Fruit fly (Drosophila melanogaster) whole organism, embryonic: Measurements from ENCODE around the gene CG43355.

ENCODE experiments used
- Aef1 ChIP-seq: fragments of 200-800 bp; sonication (Bioruptor generic); IDR thresholded peaks from 3 replicates; pipeline ENCODE4 v1.3.6; 2022; ENCODE audit warnings: missing biosample characterization, missing genetic modification characterization
- B-H2 ChIP-seq: fragments of 200-800 bp; sonication (Bioruptor generic); optimal IDR thresholded peaks from 2 replicates; lab custom pipeline; 2018; ENCODE audit warnings: missing biosample characterization, mild to moderate bottlenecking, missing genetic modification characterization
- CG11085 ChIP-seq: fragments of 200-800 bp; sonication (Bioruptor generic); IDR thresholded peaks from 2 replicates; pipeline ENCODE4 v1.3.6; 2022; ENCODE audit warnings: missing biosample characterization, missing genetic modification characterization
- CG11398 ChIP-seq: fragments of 200-800 bp; sonication (Bioruptor generic); optimal IDR thresholded peaks from 2 replicates; lab custom pipeline; 2016; ENCODE audit warnings: missing biosample characterization, missing genetic modification characterization
- CG12769 ChIP-seq: fragments of 200-800 bp; sonication (Bioruptor generic); optimal IDR thresholded peaks from 2 replicates; lab custom pipeline; 2019; ENCODE audit warnings: missing biosample characterization, mild to moderate bottlenecking, missing genetic modification characterization, moderate library complexity
- CG13123 ChIP-seq: fragments of 200-800 bp; sonication (Bioruptor generic); optimal IDR thresholded peaks from 2 replicates; lab custom pipeline; 2016; ENCODE audit warnings: missing biosample characterization, missing genetic modification characterization
- CG15073 ChIP-seq: fragments of 200-800 bp; sonication (Bioruptor generic); optimal IDR thresholded peaks from 2 replicates; lab custom pipeline; 2016; ENCODE audit warnings: missing biosample characterization, missing genetic modification characterization
- CG15269 ChIP-seq: fragments of 200-800 bp; sonication (Bioruptor generic); optimal IDR thresholded peaks from 2 replicates; lab custom pipeline; 2018; ENCODE audit warnings: missing biosample characterization, mild to moderate bottlenecking, missing genetic modification characterization, moderate library complexity
- CG15479 ChIP-seq: fragments of 200-800 bp; sonication (Bioruptor generic); optimal IDR thresholded peaks from 3 replicates; lab custom pipeline; 2019; ENCODE audit warnings: missing biosample characterization, mild to moderate bottlenecking, missing genetic modification characterization, moderate library complexity
- CG16815 ChIP-seq: fragments of 200-800 bp; sonication (Bioruptor generic); optimal IDR thresholded peaks from 3 replicates; lab custom pipeline; 2017; ENCODE audit warnings: missing biosample characterization, mild to moderate bottlenecking, missing genetic modification characterization
- CG18011 ChIP-seq: fragments of 200-800 bp; sonication (Bioruptor generic); optimal IDR thresholded peaks from 2 replicates; lab custom pipeline; 2017; ENCODE audit warnings: missing biosample characterization, missing genetic modification characterization, mild to moderate bottlenecking, moderate library complexity, missing genotype
- CG2199 ChIP-seq: fragments of 200-800 bp; sonication (Bioruptor generic); IDR thresholded peaks from 3 replicates; pipeline ENCODE4 v1.3.6; 2022; ENCODE audit warnings: missing biosample characterization, missing genetic modification characterization
- CG2202 ChIP-seq: fragments of 200-800 bp; sonication (Bioruptor generic); optimal IDR thresholded peaks from 2 replicates; lab custom pipeline; 2018; ENCODE audit warnings: missing biosample characterization, mild to moderate bottlenecking, missing genetic modification characterization
- CG31388 ChIP-seq: fragments of 200-800 bp; sonication (Bioruptor generic); optimal IDR thresholded peaks from 2 replicates; lab custom pipeline; 2016; ENCODE audit warnings: missing biosample characterization, missing genetic modification characterization
- CG4617 ChIP-seq: fragments of 200-800 bp; sonication (Bioruptor generic); optimal IDR thresholded peaks from 3 replicates; lab custom pipeline; 2016; ENCODE audit warnings: missing biosample characterization, missing genetic modification characterization, borderline replicate concordance
- CG9797 ChIP-seq: fragments of 200-800 bp; sonication (Bioruptor generic); optimal IDR thresholded peaks from 3 replicates; lab custom pipeline; 2018; ENCODE audit warnings: missing biosample characterization, mild to moderate bottlenecking, missing genetic modification characterization
- D19A ChIP-seq: fragments of 200-800 bp; optimal IDR thresholded peaks from 3 replicates; lab custom pipeline; 2019; ENCODE audit warnings: missing biosample characterization, mild to moderate bottlenecking, missing genetic modification characterization, moderate library complexity
- D19B ChIP-seq: fragments of 200-800 bp; sonication (Bioruptor generic); optimal IDR thresholded peaks from 2 replicates; lab custom pipeline; 2017; ENCODE audit warnings: missing biosample characterization, mild to moderate bottlenecking, missing genetic modification characterization
- Deaf1 ChIP-seq: fragments of 200-800 bp; optimal IDR thresholded peaks from 3 replicates; lab custom pipeline; 2019; ENCODE audit warnings: missing biosample characterization, mild to moderate bottlenecking, missing genetic modification characterization, moderate library complexity
- Dfd ChIP-seq, 2 experiments: fragments of >200 bp; optimal IDR thresholded peaks; 2 replicates each; lab custom pipeline; 2017; ENCODE audit warnings: missing biosample characterization in 2 of 2, missing genetic modification characterization in 2 of 2
- Dp ChIP-seq: fragments of 200-800 bp; sonication (Bioruptor generic); optimal IDR thresholded peaks from 2 replicates; lab custom pipeline; 2018; ENCODE audit warnings: missing biosample characterization, mild to moderate bottlenecking, missing genetic modification characterization, moderate library complexity
- ERR ChIP-seq: fragments of 200-800 bp; sonication (Bioruptor generic); optimal IDR thresholded peaks from 2 replicates; lab custom pipeline; 2016; ENCODE audit warnings: missing biosample characterization, missing genetic modification characterization
- Eip74EF ChIP-seq, 2 experiments: fragments of 200-800 bp in 1 of 2; fragments of >200 bp in 1 of 2; sonication (Bioruptor generic) in 1 of 2; optimal IDR thresholded peaks; 2 replicates each; lab custom pipeline; 2017 to 2019; ENCODE audit warnings: missing biosample characterization in 2 of 2, missing genetic modification characterization in 2 of 2, mild to moderate bottlenecking in 1 of 2, moderate library complexity in 1 of 2
- H2.0 ChIP-seq: fragments of 200-800 bp; sonication (Bioruptor generic); IDR thresholded peaks from 2 replicates; pipeline ENCODE4 v1.3.6; 2022; ENCODE audit warnings: missing biosample characterization, missing genetic modification characterization
- Hmr ChIP-seq: fragments of 200-800 bp; sonication (Bioruptor generic); optimal IDR thresholded peaks from 3 replicates; lab custom pipeline; 2017; ENCODE audit warnings: mild to moderate bottlenecking, missing biosample characterization, missing genetic modification reagents, missing genetic modification characterization
- Hr3 ChIP-seq: fragments of 200-800 bp; sonication (Bioruptor generic); optimal IDR thresholded peaks from 3 replicates; lab custom pipeline; 2016; ENCODE audit warnings: missing biosample characterization, missing genetic modification characterization
- Hsf ChIP-seq: fragments of 200-800 bp; sonication (Bioruptor generic); optimal IDR thresholded peaks from 3 replicates; lab custom pipeline; 2016; ENCODE audit warnings: missing biosample characterization, missing genetic modification characterization
- Lim3 ChIP-seq: fragments of 200-800 bp; sonication (Bioruptor generic); IDR thresholded peaks from 2 replicates; pipeline ENCODE4 v1.3.6; 2022; ENCODE audit warnings: missing biosample characterization, missing genetic modification characterization
- Max ChIP-seq: fragments of 200-800 bp; sonication (Bioruptor generic); optimal IDR thresholded peaks from 2 replicates; lab custom pipeline; 2016; ENCODE audit warnings: missing biosample characterization, mild to moderate bottlenecking, missing genetic modification characterization
- Nf-YC ChIP-seq: fragments of 200-800 bp; optimal IDR thresholded peaks from 3 replicates; lab custom pipeline; 2019; ENCODE audit warnings: missing biosample characterization, mild to moderate bottlenecking, missing genetic modification characterization, moderate library complexity
- NfI ChIP-seq: fragments of 200-800 bp; sonication (Bioruptor generic); optimal IDR thresholded peaks from 3 replicates; lab custom pipeline; 2018; ENCODE audit warnings: missing biosample characterization, mild to moderate bottlenecking, missing genetic modification characterization, moderate library complexity
- Opbp ChIP-seq: fragments of 200-800 bp; sonication (Bioruptor generic); IDR thresholded peaks from 3 replicates; pipeline ENCODE4 v1.3.6; 2022; ENCODE audit warnings: missing biosample characterization, missing genetic modification characterization; ENCODE audit not compliant: partially characterized antibody
- PHDP ChIP-seq: fragments of 200-800 bp; sonication (Bioruptor generic); optimal IDR thresholded peaks from 3 replicates; lab custom pipeline; 2018; ENCODE audit warnings: missing biosample characterization, mild to moderate bottlenecking, missing genetic modification characterization, moderate library complexity
- Rx ChIP-seq: fragments of 200-800 bp; sonication (Bioruptor generic); IDR thresholded peaks from 2 replicates; pipeline ENCODE4 v1.3.6; 2022; ENCODE audit warnings: missing biosample characterization, missing genetic modification characterization
- Six4 ChIP-seq: fragments of 200-800 bp; sonication (Bioruptor generic); optimal IDR thresholded peaks from 2 replicates; lab custom pipeline; 2016; ENCODE audit warnings: missing biosample characterization, missing genetic modification characterization
- ac ChIP-seq: fragments of 200-800 bp; sonication (Bioruptor generic); optimal IDR thresholded peaks from 3 replicates; lab custom pipeline; 2017; ENCODE audit warnings: missing biosample characterization, mild to moderate bottlenecking, missing genetic modification characterization
- bcd ChIP-seq: fragments of 200-800 bp; sonication (Bioruptor generic); optimal IDR thresholded peaks from 2 replicates; lab custom pipeline; 2017; ENCODE audit warnings: missing biosample characterization, mild to moderate bottlenecking, missing genetic modification characterization
- ci ChIP-seq: fragments of 200-800 bp; sonication (Bioruptor generic); IDR thresholded peaks from 3 replicates; pipeline ENCODE4 v1.3.6; 2022; ENCODE audit warnings: missing biosample characterization, missing genetic modification characterization
- crp ChIP-seq, 2 experiments: fragments of 200-800 bp; sonication (Bioruptor generic); optimal IDR thresholded peaks; 2 replicates in 1 of 2; 3 replicates in 1 of 2; lab custom pipeline; 2017; ENCODE audit warnings: missing biosample characterization in 2 of 2, missing genetic modification characterization in 2 of 2, mild to moderate bottlenecking in 1 of 2, moderate library complexity in 1 of 2
- disco-r ChIP-seq: fragments of 200-800 bp; sonication (Bioruptor generic); optimal IDR thresholded peaks from 2 replicates; lab custom pipeline; 2016; ENCODE audit warnings: missing biosample characterization, missing genetic modification characterization
- exex ChIP-seq: fragments of 200-800 bp; sonication (Bioruptor generic); optimal IDR thresholded peaks from 4 replicates; lab custom pipeline; 2018; ENCODE audit warnings: missing biosample characterization, mild to moderate bottlenecking, missing genetic modification characterization, moderate library complexity
- lab ChIP-seq: fragments of 200-800 bp; sonication (Bioruptor generic); optimal IDR thresholded peaks from 3 replicates; lab custom pipeline; 2017; ENCODE audit warnings: missing biosample characterization, missing genetic modification characterization, mild to moderate bottlenecking, moderate library complexity, missing genetic modification reagents
- mam ChIP-seq: fragments of 200-800 bp; sonication (Bioruptor generic); optimal IDR thresholded peaks from 3 replicates; lab custom pipeline; 2016; ENCODE audit warnings: missing biosample characterization, missing genetic modification characterization
- nmo ChIP-seq: fragments of 200-800 bp; sonication (Bioruptor generic); optimal IDR thresholded peaks from 2 replicates; lab custom pipeline; 2018; ENCODE audit warnings: missing biosample characterization, mild to moderate bottlenecking, missing genetic modification characterization, moderate library complexity
- org-1 ChIP-seq: fragments of 200-800 bp; sonication (Bioruptor generic); optimal IDR thresholded peaks from 2 replicates; lab custom pipeline; 2017; ENCODE audit warnings: missing biosample characterization, missing genetic modification characterization
- rib ChIP-seq: fragments of 200-800 bp; sonication (Bioruptor generic); IDR thresholded peaks from 2 replicates; pipeline ENCODE4 v1.3.6; 2022; ENCODE audit warnings: missing biosample characterization, missing genetic modification characterization
- vnd ChIP-seq: fragments of 200-800 bp; sonication (Bioruptor generic); IDR thresholded peaks from 3 replicates; pipeline ENCODE4 v1.3.6; 2022; ENCODE audit warnings: missing biosample characterization, missing genetic modification characterization; ENCODE audit not compliant: partially characterized antibody

Gene CG43355

dm6 chr2L:11445479-11446379 is 38.8 kb upstream of the CG43355 start, which contains the start of gene salm (continued):
- peak; percentile 8 for TF ChIP-seq nmo
- TF ChIP-seq Opbp, result peak; percentile 51; the same call in 2 of the 3 replicates
- TF ChIP-seq disco-r (GFP tag; lab: Kevin White, UChicago), result no peak
- no peak for TF ChIP-seq PHDP (tag; lab: Kevin White, UChicago)
- TF ChIP-seq Deaf1 (tag; lab: Kevin White, UChicago), result peak; percentile 99
- TF ChIP-seq Hsf (GFP tag; lab: Kevin White, UChicago), result no peak
- TF ChIP-seq Nf-YC (tag; lab: Kevin White, UChicago), result peak; percentile 97
- TF ChIP-seq Dp (GFP tag; lab: Kevin White, UChicago), result no peak

- TF ChIP-seq ci (0 out of 3 replicates have a peak, but pooled peaks have one; percentile 22), CG13123 (GFP tag; lab: Kevin White, UChicago) (no peak), H2.0 (GFP tag; lab: Robert Waterston, UW) (no peak), lab (GFP tag; lab: Kevin White, UChicago) (no peak), CG4617 (GFP tag; lab: Kevin White, UChicago) (no peak), Dfd (GFP tag; optimal IDR thresholded peaks at IDR 0.05; lab: Kevin White, UChicago) (peak in 1 of 2 experiments; percentile 1), CG9797 (no peak), CG16815 (GFP tag; lab: Kevin White, UChicago) (no peak), Max (no peak), CG12769 (tag; lab: Kevin White, UChicago) (peak; percentile 46), CG11085 (no peak), Six4 (GFP tag; lab: Kevin White, UChicago) (no peak), Lim3 (GFP tag; lab: Robert Waterston, UW) (no peak), CG2202 (no peak), D19A (peak; percentile 64), CG15479 (GFP tag; lab: Kevin White, UChicago) (peak; percentile 55), CG15269 (no peak), Hmr (GFP tag; lab: Kevin White, UChicago) (no peak), Deaf1 (tag; lab: Kevin White, UChicago) (peak; percentile 97), exex (no peak), CG31388 (no peak), CG11398 (GFP tag; lab: Kevin White, UChicago) (no peak), CG2199 (GFP tag; lab: Robert Waterston, UW) (peak; percentile 53; the same call in 1 of the 3 replicates), Aef1 (GFP tag; lab: Robert Waterston, UW) (peak; percentile 90), CG15073 (GFP tag; lab: Kevin White, UChicago) (no peak), bcd (no peak), vnd (GFP tag; lab: Robert Waterston, UW) (no peak), B-H2 (no peak), NfI (no peak), CG18011 (GFP tag; lab: Kevin White, UChicago) (no peak), ERR (GFP tag; lab: Kevin White, UChicago) (no peak), mam (no peak), crp (GFP tag; optimal IDR thresholded peaks at IDR 0.05; lab: Kevin White, UChicago) (no peak), org-1 (GFP tag; lab: Kevin White, UChicago) (no peak), Hr3 (GFP tag; lab: Kevin White, UChicago) (no peak), D19B (no peak), rib (GFP tag; lab: Robert Waterston, UW) (0 out of 2 replicates have a peak, but pooled peaks have one; percentile 24), Rx (no peak), Eip74EF (GFP tag; optimal IDR thresholded peaks at IDR 0.05; lab: Kevin White, UChicago) (peak in 1 of 2 experiments; percentile 21), ac (GFP tag; lab: Kevin White, UChicago) (no peak)
These were observed 36.9 kb upstream of the CG43355 start for dm6 chr2L:11447641-11448040.
